Fruit fly (Drosophila melanogaster) whole organism, embryonic: ENCODE results near the gene ImpL1.
A peak's percentile ranks its signal among the peaks of the same experiment; 100 is the strongest.

Experiments
- CG10209 ChIP-seq: fragments of 200-800 bp; sonication (Bioruptor generic); optimal IDR thresholded peaks from 3 replicates; lab custom pipeline; 2017; ENCODE audit warnings: missing biosample characterization, mild to moderate bottlenecking, missing genetic modification characterization, missing genetic modification reagents
- CG10959 ChIP-seq: fragments of 200-800 bp; sonication (Bioruptor generic); IDR thresholded peaks from 2 replicates; pipeline ENCODE4 v1.3.6; 2022; ENCODE audit warnings: missing biosample characterization, missing genetic modification characterization
- CG11247 ChIP-seq: fragments of 200-800 bp; sonication (Bioruptor generic); IDR thresholded peaks from 2 replicates; pipeline ENCODE4 v1.3.6; 2022; ENCODE audit warnings: missing biosample characterization, missing genetic modification characterization
- CG12071 ChIP-seq: fragments of 200-800 bp; sonication (Bioruptor generic); optimal IDR thresholded peaks from 3 replicates; lab custom pipeline; 2018; ENCODE audit warnings: missing biosample characterization, mild to moderate bottlenecking, missing genetic modification characterization
- CG12219 ChIP-seq: fragments of 200-800 bp; sonication (Bioruptor generic); optimal IDR thresholded peaks from 3 replicates; lab custom pipeline; 2018; ENCODE audit warnings: missing biosample characterization, mild to moderate bottlenecking, missing genetic modification characterization
- CG14667 ChIP-seq: fragments of 200-800 bp; sonication (Bioruptor generic); IDR thresholded peaks from 2 replicates; pipeline ENCODE4 v1.3.6; 2022; ENCODE audit warnings: missing biosample characterization, missing genetic modification characterization
- CG15479 ChIP-seq: fragments of 200-800 bp; sonication (Bioruptor generic); optimal IDR thresholded peaks from 3 replicates; lab custom pipeline; 2019; ENCODE audit warnings: missing biosample characterization, mild to moderate bottlenecking, missing genetic modification characterization, moderate library complexity
- CG17385 ChIP-seq: fragments of 200-800 bp; sonication (Bioruptor generic); optimal IDR thresholded peaks from 3 replicates; lab custom pipeline; 2018; ENCODE audit warnings: missing biosample characterization, mild to moderate bottlenecking, missing genetic modification characterization
- CG17612 ChIP-seq: fragments of 200-800 bp; sonication (Bioruptor generic); IDR thresholded peaks from 2 replicates; pipeline ENCODE4 v1.3.6; 2022; ENCODE audit warnings: missing biosample characterization, missing genetic modification characterization
- CG2116 ChIP-seq: fragments of 200-800 bp; sonication (Bioruptor generic); optimal IDR thresholded peaks from 3 replicates; lab custom pipeline; 2018; ENCODE audit warnings: missing biosample characterization, mild to moderate bottlenecking, missing genetic modification characterization
- CG31441 ChIP-seq: fragments of 200-800 bp; sonication (Bioruptor generic); IDR thresholded peaks from 2 replicates; pipeline ENCODE4 v1.3.6; 2022; ENCODE audit warnings: missing biosample characterization, missing genetic modification characterization
- CG6791 ChIP-seq: fragments of 200-800 bp; sonication (Bioruptor generic); IDR thresholded peaks from 3 replicates; pipeline ENCODE4 v1.3.6; 2022; ENCODE audit warnings: missing biosample characterization, missing genetic modification characterization; ENCODE audit not compliant: partially characterized antibody
- CG8281 ChIP-seq: fragments of 200-800 bp; sonication (Bioruptor generic); optimal IDR thresholded peaks from 2 replicates; lab custom pipeline; 2018; ENCODE audit warnings: missing biosample characterization, mild to moderate bottlenecking, missing genetic modification characterization, moderate library complexity
- CG8388 ChIP-seq: fragments of 200-800 bp; sonication (Bioruptor generic); optimal IDR thresholded peaks from 2 replicates; lab custom pipeline; 2019; ENCODE audit warnings: missing biosample characterization, mild to moderate bottlenecking, missing genetic modification characterization, moderate library complexity
- CG8478 ChIP-seq: fragments of >200 bp; optimal IDR thresholded peaks from 2 replicates; lab custom pipeline; 2018
- CG9215 ChIP-seq: fragments of 200-800 bp; sonication (Bioruptor generic); IDR thresholded peaks from 2 replicates; pipeline ENCODE4 v1.3.6; 2022; ENCODE audit warnings: missing biosample characterization, missing genetic modification characterization
- Dfd ChIP-seq, 2 experiments: fragments of >200 bp; optimal IDR thresholded peaks; 2 replicates each; lab custom pipeline; 2017; ENCODE audit warnings: missing biosample characterization in 2 of 2, missing genetic modification characterization in 2 of 2
- ERR ChIP-seq: fragments of 200-800 bp; sonication (Bioruptor generic); optimal IDR thresholded peaks from 2 replicates; lab custom pipeline; 2016; ENCODE audit warnings: missing biosample characterization, missing genetic modification characterization
- Fer1 ChIP-seq: fragments of 200-800 bp; sonication (Bioruptor generic); optimal IDR thresholded peaks from 2 replicates; lab custom pipeline; 2017; ENCODE audit warnings: missing biosample characterization, mild to moderate bottlenecking, missing genetic modification characterization
- H2.0 ChIP-seq: fragments of 200-800 bp; sonication (Bioruptor generic); IDR thresholded peaks from 2 replicates; pipeline ENCODE4 v1.3.6; 2022; ENCODE audit warnings: missing biosample characterization, missing genetic modification characterization
- HLH54F ChIP-seq: fragments of 200-800 bp; sonication (Bioruptor generic); optimal IDR thresholded peaks from 3 replicates; lab custom pipeline; 2016; ENCODE audit warnings: missing biosample characterization, missing genetic modification characterization
- Jarid2 ChIP-seq: fragments of 200-800 bp; sonication (Bioruptor generic); optimal IDR thresholded peaks from 3 replicates; lab custom pipeline; 2017; ENCODE audit warnings: mild to moderate bottlenecking, missing biosample characterization, missing genetic modification reagents, missing genetic modification characterization
- Mrtf ChIP-seq: fragments of 200-800 bp; sonication (Bioruptor generic); IDR thresholded peaks from 3 replicates; pipeline ENCODE4 v1.3.6; 2022; ENCODE audit warnings: missing biosample characterization, missing genetic modification characterization
- Nf-YB ChIP-seq: fragments of 200-800 bp; sonication (Bioruptor generic); optimal IDR thresholded peaks from 3 replicates; lab custom pipeline; 2019; ENCODE audit warnings: missing biosample characterization, mild to moderate bottlenecking, missing genetic modification characterization, moderate library complexity
- Oaz ChIP-seq: fragments of 200-800 bp; sonication (Bioruptor generic); IDR thresholded peaks from 2 replicates; pipeline ENCODE4 v1.3.6; 2022; ENCODE audit warnings: missing biosample characterization, missing genetic modification characterization
- Optix ChIP-seq: fragments of 200-800 bp; sonication (Bioruptor generic); IDR thresholded peaks from 3 replicates; pipeline ENCODE4 v1.3.6; 2022; ENCODE audit warnings: missing biosample characterization, missing genetic modification characterization
- Sry-β ChIP-seq: fragments of 200-800 bp; sonication (Bioruptor generic); optimal IDR thresholded peaks from 2 replicates; lab custom pipeline; 2018; ENCODE audit warnings: missing biosample characterization, mild to moderate bottlenecking, missing genetic modification characterization, moderate library complexity
- Ssrp ChIP-seq: fragments of 200-800 bp; sonication (Bioruptor generic); optimal IDR thresholded peaks from 2 replicates; lab custom pipeline; 2018; ENCODE audit warnings: missing biosample characterization, mild to moderate bottlenecking, missing genetic modification characterization, moderate library complexity
- Vsx1 ChIP-seq: fragments of 200-800 bp; sonication (Bioruptor generic); optimal IDR thresholded peaks from 2 replicates; lab custom pipeline; 2017; ENCODE audit warnings: missing biosample characterization, mild to moderate bottlenecking, missing genetic modification characterization, missing genetic modification reagents
- Xrp1 ChIP-seq: fragments of 200-800 bp; sonication (Bioruptor generic); IDR thresholded peaks from 2 replicates; pipeline ENCODE4 v1.3.6; 2022; ENCODE audit warnings: missing biosample characterization, missing genetic modification characterization
- eve ChIP-seq, 2 experiments: fragments of >200 bp; optimal IDR thresholded peaks; 2 replicates each; lab custom pipeline; 2017; ENCODE audit warnings: missing biosample characterization in 2 of 2, missing genetic modification characterization in 2 of 2
- gem ChIP-seq: fragments of 200-800 bp; sonication (Bioruptor generic); optimal IDR thresholded peaks from 2 replicates; lab custom pipeline; 2019; ENCODE audit warnings: missing biosample characterization, mild to moderate bottlenecking, missing genetic modification characterization, moderate library complexity
- gro ChIP-seq: fragments of 200-800 bp; sonication (Bioruptor generic); optimal IDR thresholded peaks from 2 replicates; lab custom pipeline; 2016; ENCODE audit warnings: missing biosample characterization, missing genetic modification characterization
- gsb ChIP-seq: fragments of 200-800 bp; sonication (Bioruptor generic); IDR thresholded peaks from 2 replicates; pipeline ENCODE4 v1.3.6; 2022; ENCODE audit warnings: missing biosample characterization, missing genetic modification characterization
- gt ChIP-seq: fragments of 200-800 bp; sonication (Bioruptor generic); IDR thresholded peaks from 2 replicates; pipeline ENCODE4 v1.3.6; 2022; ENCODE audit warnings: missing biosample characterization, missing genetic modification characterization
- jing ChIP-seq: fragments of 200-800 bp; sonication (Bioruptor generic); optimal IDR thresholded peaks from 2 replicates; lab custom pipeline; 2018; ENCODE audit warnings: missing biosample characterization, mild to moderate bottlenecking, missing genetic modification characterization
- klu ChIP-seq: fragments of 200-800 bp; sonication (Bioruptor generic); IDR thresholded peaks from 2 replicates; pipeline ENCODE4 v1.3.6; 2022; ENCODE audit warnings: missing biosample characterization, missing genetic modification characterization
- lmd ChIP-seq: fragments of 200-800 bp; sonication (Bioruptor generic); IDR thresholded peaks from 2 replicates; pipeline ENCODE4 v1.3.6; 2022; ENCODE audit warnings: missing biosample characterization, missing genetic modification characterization
- lola ChIP-seq, 3 experiments: fragments of >200 bp in 2 of 3; fragments of 200-800 bp in 1 of 3; sonication (Bioruptor generic) in 1 of 3; optimal IDR thresholded peaks; 2 replicates each; lab custom pipeline; 2017 to 2019; ENCODE audit warnings: missing biosample characterization in 3 of 3, missing genetic modification characterization in 3 of 3, mild to moderate bottlenecking in 1 of 3, moderate library complexity in 1 of 3
- luna ChIP-seq: fragments of 200-800 bp; sonication (Bioruptor generic); optimal IDR thresholded peaks from 2 replicates; lab custom pipeline; 2016; ENCODE audit warnings: missing biosample characterization, missing genetic modification characterization
- mirr ChIP-seq: fragments of 200-800 bp; sonication (Bioruptor generic); optimal IDR thresholded peaks from 3 replicates; lab custom pipeline; 2018; ENCODE audit warnings: missing biosample characterization, mild to moderate bottlenecking, missing genetic modification characterization
- onecut ChIP-seq: fragments of 200-800 bp; sonication (Bioruptor generic); IDR thresholded peaks from 2 replicates; pipeline ENCODE4 v1.3.6; 2022; ENCODE audit warnings: missing biosample characterization, missing genetic modification characterization
- pan ChIP-seq, 4 experiments: fragments of >200 bp in 3 of 4; fragments of 200-800 bp in 1 of 4; sonication (Bioruptor generic) in 1 of 4; optimal IDR thresholded peaks in 3 of 4; IDR thresholded peaks in 1 of 4; 2 replicates each; pipeline versions ENCODE4 v1.3.6 to Lab custom; 2017 to 2022; ENCODE audit warnings: missing biosample characterization in 2 of 4, missing genetic modification characterization in 2 of 4, mixed read lengths in 1 of 4
- salm ChIP-seq: fragments of 200-800 bp; sonication (Bioruptor generic); optimal IDR thresholded peaks from 2 replicates; lab custom pipeline; 2018; ENCODE audit warnings: missing biosample characterization, mild to moderate bottlenecking, missing genetic modification characterization
- sens-2 ChIP-seq: fragments of 200-800 bp; sonication (Bioruptor generic); IDR thresholded peaks from 2 replicates; pipeline ENCODE4 v1.3.6; 2022; ENCODE audit warnings: missing biosample characterization, missing genetic modification characterization
- slbo ChIP-seq: fragments of 200-800 bp; sonication (Bioruptor generic); IDR thresholded peaks from 2 replicates; pipeline ENCODE4 v1.3.6; 2022; ENCODE audit warnings: missing biosample characterization, missing genetic modification characterization
- stc ChIP-seq: fragments of 200-800 bp; sonication (Bioruptor generic); IDR thresholded peaks from 2 replicates; pipeline ENCODE4 v1.3.6; 2022; ENCODE audit warnings: missing biosample characterization, missing genetic modification characterization
- tin ChIP-seq: fragments of 200-800 bp; sonication (Bioruptor generic); optimal IDR thresholded peaks from 3 replicates; lab custom pipeline; 2016; ENCODE audit warnings: missing biosample characterization, missing genetic modification characterization
- trem ChIP-seq: fragments of 200-800 bp; optimal IDR thresholded peaks from 3 replicates; lab custom pipeline; 2019; ENCODE audit warnings: missing biosample characterization, mild to moderate bottlenecking, missing genetic modification characterization, moderate library complexity
- tup ChIP-seq: fragments of 200-800 bp; sonication (Bioruptor generic); optimal IDR thresholded peaks from 2 replicates; lab custom pipeline; 2016; ENCODE audit warnings: missing biosample characterization, mild to moderate bottlenecking, missing genetic modification characterization, moderate library complexity

The ImpL1 gene

dm6 chr3L:13426573-13426972, 44.0 kb downstream of the ImpL1 start, which contains the start of gene CG14105:
CG14105 (minus strand) TSS chr3L:13426673.
- no peak for TF ChIP-seq klu
- no peak for TF ChIP-seq eve (GFP tag; optimal IDR thresholded peaks at IDR 0.05; lab: Kevin White, UChicago)
- TF ChIP-seq CG17612 (GFP tag; lab: Robert Waterston, UW): no peak
- TF ChIP-seq CG9215 (GFP tag; lab: Robert Waterston, UW): no peak
- TF ChIP-seq CG17385 (GFP tag; lab: Kevin White, UChicago): no peak
- TF ChIP-seq trem (tag; lab: Kevin White, UChicago): no peak
- no peak for TF ChIP-seq gsb (GFP tag; lab: Robert Waterston, UW)
- TF ChIP-seq Ssrp (tag; lab: Kevin White, UChicago): no peak
- no peak for TF ChIP-seq Oaz
- TF ChIP-seq tin (GFP tag; lab: Kevin White, UChicago): no peak
- TF ChIP-seq onecut: no peak
- TF ChIP-seq Sry-β: no peak
- no peak for TF ChIP-seq gem
- no peak for TF ChIP-seq tup
- no peak for TF ChIP-seq Vsx1
- TF ChIP-seq HLH54F: no peak

- TF ChIP-seq Dfd (GFP tag; optimal IDR thresholded peaks at IDR 0.05; lab: Kevin White, UChicago) (peak in 1 of 2 experiments; percentile 26), lmd (GFP tag; lab: Robert Waterston, UW) (no peak), ERR (GFP tag; lab: Kevin White, UChicago) (no peak)
- TF ChIP-seq, all 482 proteins: peak for 1
Observed at dm6 chr3L:13430171-13430570, 47.6 kb downstream of the ImpL1 start.

- TF ChIP-seq salm (tag; lab: Kevin White, UChicago): no peak
- no peak for TF ChIP-seq ERR (GFP tag; lab: Kevin White, UChicago)
- TF ChIP-seq CG10209 (GFP tag; lab: Kevin White, UChicago): no peak
- no peak for TF ChIP-seq CG11247 (GFP tag; lab: Robert Waterston, UW)
- TF ChIP-seq CG2116: no peak
- no peak for TF ChIP-seq CG12071 (GFP tag; lab: Kevin White, UChicago)
- TF ChIP-seq gro (GFP tag; lab: Kevin White, UChicago): no peak
- no peak for TF ChIP-seq luna (GFP tag; lab: Kevin White, UChicago)
- no peak for TF ChIP-seq Sry-β
- no peak for TF ChIP-seq CG12219 (GFP tag; lab: Kevin White, UChicago)
- no peak for TF ChIP-seq Optix (GFP tag; lab: Robert Waterston, UW)
- TF ChIP-seq CG15479 (GFP tag; lab: Kevin White, UChicago): no peak
- no peak for TF ChIP-seq sens-2 (GFP tag; lab: Robert Waterston, UW)
- no peak for TF ChIP-seq Fer1 (GFP tag; lab: Kevin White, UChicago)
- no peak for TF ChIP-seq Xrp1
- TF ChIP-seq CG31441: no peak
- peak; percentile 42 for TF ChIP-seq mirr (GFP tag; lab: Kevin White, UChicago)
- peak; percentile 87 for TF ChIP-seq CG6791 (GFP tag; lab: Robert Waterston, UW)
- no peak for TF ChIP-seq CG10959
- no peak for TF ChIP-seq lola (GFP tag; optimal IDR thresholded peaks at IDR 0.05; lab: Kevin White, UChicago)
- TF ChIP-seq Mrtf (GFP tag; lab: Robert Waterston, UW): no peak
- TF ChIP-seq CG8478 (lab: Kevin White, UChicago): no peak
- TF ChIP-seq gt: no peak
- no peak for TF ChIP-seq Nf-YB (GFP tag; lab: Kevin White, UChicago)
- TF ChIP-seq CG8388 (GFP tag; lab: Kevin White, UChicago): no peak
- no peak for TF ChIP-seq stc (GFP tag; lab: Robert Waterston, UW)
- no peak for TF ChIP-seq CG14667 (GFP tag; lab: Robert Waterston, UW)
- TF ChIP-seq H2.0 (GFP tag; lab: Robert Waterston, UW): no peak
- no peak for TF ChIP-seq CG8281 (tag; lab: Kevin White, UChicago)
- no peak for TF ChIP-seq slbo
- TF ChIP-seq jing (GFP tag; lab: Kevin White, UChicago): no peak
- TF ChIP-seq Jarid2 (GFP tag; lab: Kevin White, UChicago): no peak
- TF ChIP-seq pan (optimal IDR thresholded peaks at IDR 0.05; lab: Kevin White, UChicago): no peak
- no peak for TF ChIP-seq pan (GFP tag; optimal IDR thresholded peaks at IDR 0.05 in 1 of 2, IDR thresholded peaks at IDR 0.05 in 1 of 2)
Observed at dm6 chr3L:13432791-13433190, 50.2 kb downstream of the ImpL1 start.
